Fruit fly (Drosophila melanogaster): ENCODE data around the gene CG17681.

DNA sequence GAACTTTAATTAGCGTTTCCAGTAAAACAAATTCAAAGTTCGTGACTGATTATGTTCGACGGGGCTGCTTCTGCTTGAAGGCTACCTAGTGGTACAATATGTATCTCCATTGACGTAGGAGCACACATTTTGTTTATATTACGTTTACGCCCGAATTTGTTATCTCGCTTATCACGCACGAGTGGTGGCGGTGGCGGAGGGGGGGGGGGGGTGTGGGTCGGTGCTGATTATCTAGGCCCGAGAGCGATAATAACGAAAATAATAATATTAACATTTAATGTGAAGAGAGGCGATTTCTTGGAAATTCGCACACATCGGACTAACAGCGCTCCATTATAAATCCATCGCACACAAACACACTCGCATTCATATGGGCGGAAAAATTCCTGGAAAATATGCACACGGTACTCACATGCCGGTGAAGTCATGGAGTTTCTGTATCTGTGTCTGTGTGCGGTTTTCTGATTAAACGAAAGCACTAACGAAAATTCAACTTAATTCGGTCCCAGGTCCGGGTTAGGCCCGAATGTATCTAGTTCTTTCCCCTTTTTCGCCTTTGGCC, 5.3 kb upstream of the CG17681 start:
- no peak for TF ChIP-seq Jra (GFP tag; optimal IDR thresholded peaks at IDR 0.05)
- TF ChIP-seq Vsx2 (GFP tag; optimal IDR thresholded peaks at IDR 0.05; ENCODE audit: partially characterized antibody), result no peak
- no peak for TF ChIP-seq pan (optimal IDR thresholded peaks at IDR 0.05)
- TF ChIP-seq usp (GFP tag; optimal IDR thresholded peaks at IDR 0.05), result no peak
- no peak for TF ChIP-seq OdsH (GFP tag; optimal IDR thresholded peaks at IDR 0.05)
- no peak for TF ChIP-seq dsf (GFP tag; optimal IDR thresholded peaks at IDR 0.05; ENCODE audit: borderline replicate concordance)
- no peak for TF ChIP-seq HLH106 (tag; optimal IDR thresholded peaks at IDR 0.05)
- TF ChIP-seq Myc (optimal IDR thresholded peaks at IDR 0.05), result no peak
- TF ChIP-seq Abd-B (GFP tag; optimal IDR thresholded peaks at IDR 0.05), result no peak

Measured in whole organism, wandering third instar larva.